Worm (Caenorhabditis elegans) whole organism, L4/young adult: Measurements from ENCODE around the gene F07C3.16.

Source experiments
- W03F9.2 ChIP-seq: fragments of 150-350 bp; optimal IDR thresholded peaks from 2 replicates; lab custom pipeline; 2014; ENCODE audit warnings: missing biosample characterization, missing genetic modification characterization
- dao-5 ChIP-seq: sonication (generic microtip); optimal IDR thresholded peaks from 2 replicates; lab custom pipeline; 2016; ENCODE audit warnings: missing genotype, missing genetic modification characterization, moderate library complexity, missing compliant biosample characterization
- him-1 ChIP-seq: sonication (generic microtip); optimal IDR thresholded peaks from 2 replicates; lab custom pipeline; 2016; ENCODE audit warnings: missing genotype, missing genetic modification reagents, missing genetic modification characterization, missing compliant biosample characterization

DNA sequence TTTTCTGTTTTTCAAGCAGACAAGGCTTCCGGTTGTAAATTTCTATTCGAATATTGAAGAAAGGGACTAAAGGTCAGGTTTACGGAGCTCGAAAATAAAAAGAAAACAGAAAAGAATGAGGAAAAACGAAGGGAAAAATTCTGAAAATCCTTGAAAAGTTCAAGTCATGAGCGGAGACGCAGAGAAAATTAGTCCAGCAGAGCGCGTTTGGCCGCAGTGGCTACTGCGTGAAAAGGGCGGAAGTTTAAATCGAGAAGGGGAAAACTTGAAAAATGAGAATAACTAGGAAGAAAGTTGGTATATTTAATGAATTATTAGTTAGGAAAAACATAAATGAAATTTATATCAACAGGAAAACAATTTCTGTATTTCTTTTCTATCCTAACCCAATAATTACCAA, 36.9 kb downstream of the F07C3.16 start:
- TF ChIP-seq W03F9.2 (tag; lab: Kevin White, UChicago) = no peak
- TF ChIP-seq him-1 = no peak
- TF ChIP-seq dao-5 (tag; lab: Kevin White, UChicago) = no peak
